Worm (Caenorhabditis elegans): ENCODE results near the gene Y82E9BR.19.

- TF ChIP-seq scrt-1 (GFP tag; IDR thresholded peaks at IDR 0.05) (no peak), ama-1 (optimal IDR thresholded peaks at IDR 0.05) (no peak), ceh-13 (GFP tag; optimal IDR thresholded peaks at IDR 0.05) (no peak), ceh-36 (tag; optimal IDR thresholded peaks at IDR 0.05) (no peak), sea-1 (GFP tag; conservative IDR thresholded peaks at IDR 0.05) (no peak), tra-4 (tag; optimal IDR thresholded peaks at IDR 0.05) (no peak), B0310.2 (tag; optimal IDR thresholded peaks at IDR 0.05) (no peak)
Measured at ce11 chrIII:1519906-1520305, 24.8 kb upstream of the Y82E9BR.19 start.

Data from whole organism, early embryonic.